Worm (Caenorhabditis elegans): Measurements from ENCODE around the gene lgc-33.

- TF ChIP-seq dao-5 (tag; optimal IDR thresholded peaks at IDR 0.05) (no peak), him-1 (tag; optimal IDR thresholded peaks at IDR 0.05) (no peak)
These were observed 9.3 kb downstream of the lgc-33 start, which contains the start of the genes lem-4 and Y55F3BR.11 for ce11 chrIV:854357-855269.

Measured in whole organism, L4/young adult.